Fruit fly (Drosophila melanogaster): ENCODE measurements around the gene CG32074.

DNA sequence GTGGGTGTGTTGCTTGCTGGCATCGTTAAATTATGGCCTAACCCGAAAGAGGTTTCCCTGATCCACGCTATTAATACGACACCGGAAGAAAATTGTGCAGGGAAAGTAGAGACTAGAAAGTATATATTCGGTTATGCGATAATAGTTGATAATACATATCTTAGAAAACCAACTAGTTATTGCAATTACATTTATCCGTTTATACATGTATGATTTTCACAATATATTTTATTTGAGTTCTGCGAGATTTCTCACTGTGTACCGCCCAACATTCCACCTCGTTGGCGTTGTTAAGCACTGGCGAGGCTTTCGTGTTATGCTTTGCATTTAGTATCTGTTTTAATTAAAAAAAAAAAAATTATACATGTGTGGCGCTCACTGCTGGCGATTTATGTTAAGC lies 23.3 kb upstream of the CG32074 start:
- peak; percentile 54 for TF ChIP-seq Pif1A (GFP tag; optimal IDR thresholded peaks at IDR 0.05)
- TF ChIP-seq CG9948 (tag; optimal IDR thresholded peaks at IDR 0.05): no peak
- peak; percentile 58 for TF ChIP-seq CG14655 (GFP tag; optimal IDR thresholded peaks at IDR 0.05)
- no peak for TF ChIP-seq D1 (tag; optimal IDR thresholded peaks at IDR 0.05)
- peak; percentile 77 for TF ChIP-seq Ets98B (GFP tag; IDR thresholded peaks at IDR 0.05)
- peak; percentile 44 for TF ChIP-seq Pif1B (GFP tag; optimal IDR thresholded peaks at IDR 0.05)
- no peak for TF ChIP-seq EcR (GFP tag; optimal IDR thresholded peaks at IDR 0.05)
- peak; percentile 8; the same call in 1 of the 2 replicates for TF ChIP-seq CG12605 (GFP tag; IDR thresholded peaks at IDR 0.05)
- peak; percentile 77 for TF ChIP-seq CG4496 (GFP tag; IDR thresholded peaks at IDR 0.05)
- TF ChIP-seq rn (GFP tag; IDR thresholded peaks at IDR 0.05): peak; percentile 51; the same call in 1 of the 2 replicates
- TF ChIP-seq CG34367 (tag; optimal IDR thresholded peaks at IDR 0.05): no peak

Data from whole organism, pupa.